Fruit fly (Drosophila melanogaster) whole organism, embryonic: Measurements from ENCODE around the gene CG42553.

Experiments used
- B-H1 ChIP-seq: fragments of 200-800 bp; sonication (Bioruptor generic); IDR thresholded peaks from 3 replicates; pipeline ENCODE4 v1.3.6; 2022; ENCODE audit warnings: missing biosample characterization, missing genetic modification characterization
- C15 ChIP-seq: fragments of 200-800 bp; sonication (Bioruptor generic); IDR thresholded peaks from 3 replicates; pipeline ENCODE4 v1.3.6; 2022; ENCODE audit warnings: missing biosample characterization, missing genetic modification characterization
- CG10267 ChIP-seq: fragments of 200-800 bp; sonication (Bioruptor generic); optimal IDR thresholded peaks from 2 replicates; lab custom pipeline; 2018; ENCODE audit warnings: missing biosample characterization, mild to moderate bottlenecking, missing genetic modification characterization, moderate library complexity
- CG11085 ChIP-seq: fragments of 200-800 bp; sonication (Bioruptor generic); IDR thresholded peaks from 2 replicates; pipeline ENCODE4 v1.3.6; 2022; ENCODE audit warnings: missing biosample characterization, missing genetic modification characterization
- CG11560 ChIP-seq: fragments of 200-800 bp; sonication (Bioruptor generic); IDR thresholded peaks from 3 replicates; pipeline ENCODE4 v1.3.6; 2022; ENCODE audit warnings: missing biosample characterization, missing genetic modification characterization
- CG14710 ChIP-seq: fragments of 200-800 bp; sonication (Bioruptor generic); optimal IDR thresholded peaks from 3 replicates; lab custom pipeline; 2019; ENCODE audit warnings: missing biosample characterization, mild to moderate bottlenecking, missing genetic modification characterization, moderate library complexity
- CG15696 ChIP-seq: fragments of 200-800 bp; sonication (Bioruptor generic); optimal IDR thresholded peaks from 2 replicates; lab custom pipeline; 2019; ENCODE audit warnings: missing biosample characterization, mild to moderate bottlenecking, missing genetic modification characterization, moderate library complexity
- CG1603 ChIP-seq: fragments of 200-800 bp; sonication (Bioruptor generic); optimal IDR thresholded peaks from 2 replicates; lab custom pipeline; 2019; ENCODE audit warnings: missing biosample characterization, mild to moderate bottlenecking, missing genetic modification characterization, moderate library complexity
- CG16863 ChIP-seq: fragments of 200-800 bp; sonication (Bioruptor generic); optimal IDR thresholded peaks from 3 replicates; lab custom pipeline; 2016; ENCODE audit warnings: missing biosample characterization, missing genetic modification characterization
- CG17328 ChIP-seq: fragments of 200-800 bp; sonication (Bioruptor generic); IDR thresholded peaks from 2 replicates; pipeline ENCODE4 v1.3.6; 2022; ENCODE audit warnings: missing biosample characterization, missing genetic modification characterization
- CG18262 ChIP-seq: fragments of 200-800 bp; optimal IDR thresholded peaks from 3 replicates; lab custom pipeline; 2019; ENCODE audit warnings: missing biosample characterization, mild to moderate bottlenecking, missing genetic modification characterization, moderate library complexity
- CG2120 ChIP-seq: fragments of 200-800 bp; sonication (Bioruptor generic); optimal IDR thresholded peaks from 3 replicates; lab custom pipeline; 2016; ENCODE audit warnings: missing biosample characterization, missing genetic modification characterization
- CG2129 ChIP-seq: fragments of 200-800 bp; sonication (Bioruptor generic); IDR thresholded peaks from 2 replicates; pipeline ENCODE4 v1.3.6; 2022; ENCODE audit warnings: missing biosample characterization, missing genetic modification characterization; ENCODE audit not compliant: partially characterized antibody
- CG6272 ChIP-seq: fragments of 200-800 bp; sonication (Bioruptor generic); IDR thresholded peaks from 2 replicates; pipeline ENCODE4 v1.3.6; 2022; ENCODE audit warnings: missing biosample characterization, missing genetic modification characterization
- CG7357 ChIP-seq: fragments of 200-800 bp; sonication (Bioruptor generic); IDR thresholded peaks from 3 replicates; pipeline ENCODE4 v1.3.6; 2022; ENCODE audit warnings: missing biosample characterization, missing genetic modification characterization
- CG8388 ChIP-seq: fragments of 200-800 bp; sonication (Bioruptor generic); optimal IDR thresholded peaks from 2 replicates; lab custom pipeline; 2019; ENCODE audit warnings: missing biosample characterization, mild to moderate bottlenecking, missing genetic modification characterization, moderate library complexity
- CG9609 ChIP-seq: fragments of 200-800 bp; sonication (Bioruptor generic); optimal IDR thresholded peaks from 3 replicates; lab custom pipeline; 2016; ENCODE audit warnings: missing biosample characterization, missing genetic modification characterization
- Dbx ChIP-seq: fragments of 200-800 bp; sonication (Bioruptor generic); IDR thresholded peaks from 3 replicates; pipeline ENCODE4 v1.3.6; 2022; ENCODE audit warnings: missing biosample characterization, missing genetic modification characterization
- Dip3 ChIP-seq: fragments of 200-800 bp; sonication (Bioruptor generic); optimal IDR thresholded peaks from 3 replicates; lab custom pipeline; 2016; ENCODE audit warnings: missing biosample characterization, missing genetic modification characterization
- Doc2 ChIP-seq: fragments of 200-800 bp; sonication (Bioruptor generic); IDR thresholded peaks from 2 replicates; pipeline ENCODE4 v1.3.6; 2022; ENCODE audit warnings: missing biosample characterization, missing genetic modification characterization
- Eip74EF ChIP-seq, 2 experiments: fragments of 200-800 bp in 1 of 2; fragments of >200 bp in 1 of 2; sonication (Bioruptor generic) in 1 of 2; optimal IDR thresholded peaks; 2 replicates each; lab custom pipeline; 2017 to 2019; ENCODE audit warnings: missing biosample characterization in 2 of 2, missing genetic modification characterization in 2 of 2, mild to moderate bottlenecking in 1 of 2, moderate library complexity in 1 of 2
- Fer3 ChIP-seq: fragments of 200-800 bp; sonication (Bioruptor generic); optimal IDR thresholded peaks from 2 replicates; lab custom pipeline; 2018; ENCODE audit warnings: missing biosample characterization, mild to moderate bottlenecking, missing genetic modification characterization, moderate library complexity
- HLH54F ChIP-seq: fragments of 200-800 bp; sonication (Bioruptor generic); optimal IDR thresholded peaks from 3 replicates; lab custom pipeline; 2016; ENCODE audit warnings: missing biosample characterization, missing genetic modification characterization
- Hand ChIP-seq: fragments of 200-800 bp; sonication (Bioruptor generic); optimal IDR thresholded peaks from 2 replicates; lab custom pipeline; 2017; ENCODE audit warnings: mild to moderate bottlenecking, missing biosample characterization, missing genetic modification reagents, missing genetic modification characterization
- Hey ChIP-seq: fragments of 200-800 bp; sonication (Bioruptor generic); optimal IDR thresholded peaks from 3 replicates; lab custom pipeline; 2018; ENCODE audit warnings: missing biosample characterization, mild to moderate bottlenecking, missing genetic modification characterization
- HmgD ChIP-seq: fragments of 200-800 bp; sonication (Bioruptor generic); optimal IDR thresholded peaks from 3 replicates; lab custom pipeline; 2016; ENCODE audit warnings: missing biosample characterization, missing genetic modification characterization
- Hmx ChIP-seq: fragments of 200-800 bp; sonication (Bioruptor generic); optimal IDR thresholded peaks from 2 replicates; lab custom pipeline; 2016; ENCODE audit warnings: missing biosample characterization, missing genetic modification characterization
- Hr78 ChIP-seq, 2 experiments: fragments of 200-800 bp in 1 of 2; fragments of >200 bp in 1 of 2; sonication (Bioruptor generic) in 1 of 2; optimal IDR thresholded peaks; 2 replicates each; lab custom pipeline; 2017 to 2019; ENCODE audit warnings: missing biosample characterization in 2 of 2, missing genetic modification characterization in 2 of 2, mild to moderate bottlenecking in 1 of 2, moderate library complexity in 1 of 2
- Jarid2 ChIP-seq: fragments of 200-800 bp; sonication (Bioruptor generic); optimal IDR thresholded peaks from 3 replicates; lab custom pipeline; 2017; ENCODE audit warnings: mild to moderate bottlenecking, missing biosample characterization, missing genetic modification reagents, missing genetic modification characterization
- Lim3 ChIP-seq: fragments of 200-800 bp; sonication (Bioruptor generic); IDR thresholded peaks from 2 replicates; pipeline ENCODE4 v1.3.6; 2022; ENCODE audit warnings: missing biosample characterization, missing genetic modification characterization
- MBD-R2 ChIP-seq: fragments of 200-800 bp; sonication (Bioruptor generic); IDR thresholded peaks from 2 replicates; pipeline ENCODE4 v1.3.6; 2022; ENCODE audit warnings: missing biosample characterization, missing genetic modification characterization
- Med ChIP-seq: fragments of 200-800 bp; sonication (Bioruptor generic); peaks from one replicate; lab custom pipeline; 2016; ENCODE audit warnings: missing biosample characterization, missing genetic modification characterization, mild to moderate bottlenecking, inconsistent platforms, moderate library complexity
- NK7.1 ChIP-seq: fragments of 200-800 bp; sonication (Bioruptor generic); optimal IDR thresholded peaks from 3 replicates; lab custom pipeline; 2016; ENCODE audit warnings: missing biosample characterization, missing genetic modification characterization
- Taf1 ChIP-seq: fragments of 200-800 bp; sonication (Bioruptor generic); IDR thresholded peaks from 2 replicates; pipeline ENCODE4 v1.3.6; 2022; ENCODE audit warnings: missing biosample characterization, missing genetic modification characterization
- amos ChIP-seq: fragments of 200-800 bp; sonication (Bioruptor generic); IDR thresholded peaks from 2 replicates; pipeline ENCODE4 v1.3.6; 2022; ENCODE audit warnings: missing biosample characterization, missing genetic modification characterization; ENCODE audit not compliant: partially characterized antibody
- cg ChIP-seq: fragments of 200-800 bp; sonication (Bioruptor generic); optimal IDR thresholded peaks from 3 replicates; lab custom pipeline; 2019; ENCODE audit warnings: missing biosample characterization, mild to moderate bottlenecking, missing genetic modification characterization, moderate library complexity
- dan ChIP-seq: fragments of 200-800 bp; sonication (Bioruptor generic); IDR thresholded peaks from 2 replicates; pipeline ENCODE4 v1.3.6; 2022; ENCODE audit warnings: missing biosample characterization, missing genetic modification characterization
- danr ChIP-seq: fragments of 200-800 bp; sonication (Bioruptor generic); IDR thresholded peaks from 2 replicates; pipeline ENCODE4 v1.3.6; 2022; ENCODE audit warnings: missing biosample characterization, missing genetic modification characterization
- dpn ChIP-seq, 2 experiments: fragments of 200-800 bp; sonication (Bioruptor generic); optimal IDR thresholded peaks; 3 replicates each; lab custom pipeline; 2016; ENCODE audit warnings: missing biosample characterization in 2 of 2, missing genetic modification characterization in 2 of 2
- eyg ChIP-seq: fragments of 200-800 bp; sonication (Bioruptor generic); optimal IDR thresholded peaks from 3 replicates; lab custom pipeline; 2016; ENCODE audit warnings: missing biosample characterization, missing genetic modification characterization
- hth ChIP-seq: fragments of >200 bp; optimal IDR thresholded peaks from 2 replicates; lab custom pipeline; 2017; ENCODE audit warnings: inconsistent platforms
- lab ChIP-seq: fragments of 200-800 bp; sonication (Bioruptor generic); optimal IDR thresholded peaks from 3 replicates; lab custom pipeline; 2017; ENCODE audit warnings: missing biosample characterization, missing genetic modification characterization, mild to moderate bottlenecking, moderate library complexity, missing genetic modification reagents
- nau ChIP-seq: fragments of 200-800 bp; sonication (Bioruptor generic); optimal IDR thresholded peaks from 3 replicates; lab custom pipeline; 2017; ENCODE audit warnings: missing biosample characterization, mild to moderate bottlenecking, missing genetic modification characterization, missing genetic modification reagents
- nom ChIP-seq: fragments of 200-800 bp; sonication (Bioruptor generic); optimal IDR thresholded peaks from 2 replicates; lab custom pipeline; 2017; ENCODE audit warnings: missing biosample characterization, missing genetic modification characterization, mild to moderate bottlenecking, moderate library complexity, missing genetic modification reagents
- org-1 ChIP-seq: fragments of 200-800 bp; sonication (Bioruptor generic); optimal IDR thresholded peaks from 2 replicates; lab custom pipeline; 2017; ENCODE audit warnings: missing biosample characterization, missing genetic modification characterization
- ro ChIP-seq: fragments of 200-800 bp; sonication (Bioruptor generic); IDR thresholded peaks from 2 replicates; pipeline ENCODE4 v1.3.6; 2022; ENCODE audit warnings: missing biosample characterization, missing genetic modification characterization
- row ChIP-seq: fragments of 200-800 bp; sonication (Bioruptor generic); IDR thresholded peaks from 3 replicates; pipeline ENCODE4 v1.3.6; 2022; ENCODE audit warnings: missing biosample characterization, missing genetic modification characterization
- sens-2 ChIP-seq: fragments of 200-800 bp; sonication (Bioruptor generic); IDR thresholded peaks from 2 replicates; pipeline ENCODE4 v1.3.6; 2022; ENCODE audit warnings: missing biosample characterization, missing genetic modification characterization
- sisA ChIP-seq: fragments of 200-800 bp; sonication (Bioruptor generic); IDR thresholded peaks from 2 replicates; pipeline ENCODE4 v1.3.6; 2022; ENCODE audit warnings: missing biosample characterization, missing genetic modification characterization
- tna ChIP-seq: fragments of 200-800 bp; sonication (Bioruptor generic); IDR thresholded peaks from 2 replicates; pipeline ENCODE4 v1.3.6; 2022; ENCODE audit warnings: missing biosample characterization, missing genetic modification characterization; ENCODE audit not compliant: partially characterized antibody
- ttk ChIP-seq: fragments of 200-800 bp; sonication (Bioruptor generic); IDR thresholded peaks from 2 replicates; pipeline ENCODE4 v2.1.2; 2022; ENCODE audit warnings: missing biosample characterization, missing genetic modification characterization
- z ChIP-seq: fragments of 200-800 bp; sonication (Bioruptor generic); IDR thresholded peaks from 3 replicates; pipeline ENCODE4 v1.3.6; 2022; ENCODE audit warnings: missing biosample characterization, missing genetic modification characterization

CG42553 gene

DNA sequence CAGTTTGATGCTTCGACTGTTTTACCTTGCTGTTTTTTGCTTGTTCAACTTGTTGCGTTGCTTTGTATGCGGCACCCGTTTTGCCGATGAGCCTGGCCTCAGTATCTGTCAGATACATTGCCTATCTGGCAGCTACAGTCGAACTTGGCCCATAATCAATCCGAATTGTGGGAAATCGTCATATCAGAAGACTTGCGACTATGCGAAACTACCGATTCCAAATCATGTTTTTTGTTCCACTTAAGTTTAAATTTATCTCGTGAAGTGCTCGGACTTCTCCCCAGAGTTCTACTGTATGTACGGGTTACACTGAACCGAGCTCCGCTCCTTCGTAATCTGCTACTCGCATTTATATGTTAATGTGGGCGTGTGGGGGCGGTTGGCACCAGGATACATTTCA is 50.3 kb downstream of the CG42553 start (continued):
- TF ChIP-seq ro (GFP tag; lab: Robert Waterston, UW) (no peak), sisA (GFP tag; lab: Robert Waterston, UW) (no peak), Hey (no peak), Jarid2 (GFP tag; lab: Kevin White, UChicago) (no peak), CG15696 (tag; lab: Kevin White, UChicago) (no peak), MBD-R2 (GFP tag; lab: Robert Waterston, UW) (0 out of 2 replicates have a peak, but pooled peaks have one; percentile 16), danr (GFP tag; lab: Robert Waterston, UW) (no peak), Dbx (GFP tag; lab: Robert Waterston, UW) (peak; percentile 54; the same call in 2 of the 3 replicates), amos (no peak), CG2120 (GFP tag; lab: Kevin White, UChicago) (peak; percentile 5), B-H1 (GFP tag; lab: Robert Waterston, UW) (no peak), HmgD (GFP tag; lab: Kevin White, UChicago) (no peak), Taf1 (GFP tag; lab: Robert Waterston, UW) (peak; percentile 7; the same call in 1 of the 2 replicates), hth (lab: Kevin White, UChicago) (no peak), Lim3 (GFP tag; lab: Robert Waterston, UW) (no peak), Med (GFP tag; lab: Kevin White, UChicago) (peak; percentile 84), C15 (GFP tag; lab: Robert Waterston, UW) (no peak), CG6272 (no peak), Hr78 (GFP tag; optimal IDR thresholded peaks at IDR 0.05; lab: Kevin White, UChicago) (no peak), sens-2 (no peak), NK7.1 (no peak), Hand (GFP tag; lab: Kevin White, UChicago) (no peak), Eip74EF (GFP tag; optimal IDR thresholded peaks at IDR 0.05; lab: Kevin White, UChicago) (no peak), dpn (GFP tag; optimal IDR thresholded peaks at IDR 0.05; lab: Kevin White, UChicago) (peak in 1 of 2 experiments; percentile 8), cg (GFP tag; lab: Kevin White, UChicago) (no peak), CG2129 (GFP tag; lab: Robert Waterston, UW) (no peak), CG9609 (GFP tag; lab: Kevin White, UChicago) (no peak), ttk (GFP tag; lab: Robert Waterston, UW) (no peak), CG7357 (GFP tag; lab: Robert Waterston, UW) (no peak), org-1 (GFP tag; lab: Kevin White, UChicago) (no peak), nau (GFP tag; lab: Kevin White, UChicago) (no peak), z (no peak), lab (GFP tag; lab: Kevin White, UChicago) (peak; percentile 46), CG1603 (tag; lab: Kevin White, UChicago) (no peak), eyg (no peak), CG11085 (GFP tag; lab: Robert Waterston, UW) (no peak), HLH54F (no peak), Fer3 (tag; lab: Kevin White, UChicago) (peak; percentile 23), Dip3 (GFP tag; lab: Kevin White, UChicago) (no peak), CG11560 (tag; lab: Robert Waterston, UW) (no peak), CG16863 (GFP tag; lab: Kevin White, UChicago) (no peak), tna (GFP tag; lab: Robert Waterston, UW) (no peak), row (no peak), Hmx (GFP tag; lab: Kevin White, UChicago) (no peak), CG10267 (tag; lab: Kevin White, UChicago) (no peak), CG8388 (GFP tag; lab: Kevin White, UChicago) (no peak), CG14710 (no peak), dan (GFP tag; lab: Robert Waterston, UW) (no peak), CG17328 (no peak), CG18262 (tag; lab: Kevin White, UChicago) (no peak), nom (GFP tag; lab: Kevin White, UChicago) (no peak), Doc2 (no peak)
